Worm (Caenorhabditis elegans) whole organism, L2 larva: ENCODE results near the gene T07A9.15.

Experiments
- ama-1 ChIP-seq: fragments of 150-350 bp; optimal IDR thresholded peaks from 2 replicates; lab custom pipeline; 2018; ENCODE audit warnings: inconsistent platforms
- blmp-1 ChIP-seq: sonication (generic microtip); optimal IDR thresholded peaks from 2 replicates; lab custom pipeline; 2017; ENCODE audit warnings: missing genetic modification characterization, mild to moderate bottlenecking, missing compliant biosample characterization, antibody characterized with exemption, moderate library complexity; ENCODE audit not compliant: insufficient read depth
- egl-27 ChIP-seq: sonication (generic microtip); optimal IDR thresholded peaks from 3 replicates; lab custom pipeline; 2017; ENCODE audit warnings: missing biosample characterization, missing genetic modification reagents, missing genetic modification characterization
- nhr-237 ChIP-seq: fragments of 150-350 bp; optimal IDR thresholded peaks from 2 replicates; lab custom pipeline; 2014; ENCODE audit warnings: missing biosample characterization, missing genetic modification characterization

ce11 chrIV:388073-388472 is 5.3 kb downstream of the T07A9.15 start, which contains the start of gene ssna-1:
- TF ChIP-seq ama-1 (lab: Kevin White, UChicago) = no peak
- no peak for TF ChIP-seq blmp-1 (tag; lab: Kevin White, UChicago)
- TF ChIP-seq nhr-237 = no peak
- no peak for TF ChIP-seq egl-27 (tag; lab: Kevin White, UChicago)
